Worm (Caenorhabditis elegans) whole organism, mixed stage, embryonic: ENCODE results near the gene Y51A2A.4.

Experiments used
- M03D4.4 ChIP-seq: sonication (generic microtip); optimal IDR thresholded peaks from 2 replicates; lab custom pipeline; 2017; ENCODE audit warnings: mild to moderate bottlenecking, missing genetic modification characterization, missing compliant biosample characterization
- bed-3 ChIP-seq: fragments of 200-800 bp; sonication (Bioruptor generic); optimal IDR thresholded peaks from 3 replicates; lab custom pipeline; 2018; ENCODE audit warnings: mild to moderate bottlenecking, missing genetic modification characterization, moderate library complexity, missing compliant biosample characterization
- blmp-1 ChIP-seq: fragments of 150-350 bp; optimal IDR thresholded peaks from 2 replicates; lab custom pipeline; 2014; ENCODE audit warnings: missing biosample characterization, missing genetic modification characterization
- ceh-39 ChIP-seq: fragments of 150-350 bp; optimal IDR thresholded peaks from 2 replicates; lab custom pipeline; 2014; ENCODE audit warnings: missing biosample characterization, missing genetic modification characterization
- ceh-43 ChIP-seq: fragments of 200-800 bp; sonication (Bioruptor generic); optimal IDR thresholded peaks from 2 replicates; lab custom pipeline; 2018; ENCODE audit warnings: mild to moderate bottlenecking, missing genetic modification characterization, moderate library complexity, missing compliant biosample characterization
- ceh-83 ChIP-seq: fragments of 200-800 bp; sonication (Bioruptor generic); optimal IDR thresholded peaks from 2 replicates; lab custom pipeline; 2018; ENCODE audit warnings: mild to moderate bottlenecking, missing genetic modification characterization, missing compliant biosample characterization
- cnd-1 ChIP-seq: fragments of 200-800 bp; sonication (Bioruptor generic); optimal IDR thresholded peaks from 2 replicates; lab custom pipeline; 2018; ENCODE audit warnings: mild to moderate bottlenecking, missing genetic modification characterization, missing compliant biosample characterization
- drap-1 ChIP-seq: fragments of 200-800 bp; sonication (Bioruptor generic); optimal IDR thresholded peaks from 3 replicates; lab custom pipeline; 2018; ENCODE audit warnings: mild to moderate bottlenecking, missing genetic modification characterization, missing compliant biosample characterization
- elt-1 ChIP-seq: sonication (generic microtip); optimal IDR thresholded peaks from 2 replicates; lab custom pipeline; 2017; ENCODE audit warnings: missing genetic modification characterization, mild to moderate bottlenecking, missing compliant biosample characterization, antibody characterized with exemption, moderate library complexity, borderline replicate concordance; ENCODE audit not compliant: insufficient read depth
- ham-2 ChIP-seq: fragments of 200-800 bp; sonication (Bioruptor generic); optimal IDR thresholded peaks from 2 replicates; lab custom pipeline; 2018; ENCODE audit warnings: mild to moderate bottlenecking, missing genetic modification characterization, missing compliant biosample characterization
- hlh-1 ChIP-seq: fragments of 150-350 bp; optimal IDR thresholded peaks from 2 replicates; lab custom pipeline; 2014; ENCODE audit warnings: missing biosample characterization, missing genetic modification reagents, missing genetic modification characterization
- lin-13 ChIP-seq: fragments of 150-350 bp; optimal IDR thresholded peaks from 2 replicates; lab custom pipeline; 2014; ENCODE audit warnings: missing biosample characterization, missing genetic modification characterization
- lin-32 ChIP-seq: fragments of 200-800 bp; sonication (Bioruptor generic); optimal IDR thresholded peaks from 2 replicates; lab custom pipeline; 2018; ENCODE audit warnings: mild to moderate bottlenecking, missing genetic modification characterization, missing compliant biosample characterization
- lsy-2 ChIP-seq: fragments of 150-350 bp; optimal IDR thresholded peaks from 2 replicates; lab custom pipeline; 2014; ENCODE audit warnings: missing biosample characterization, missing genetic modification characterization
- mab-5 ChIP-seq: fragments of 150-350 bp; optimal IDR thresholded peaks from 2 replicates; lab custom pipeline; 2014; ENCODE audit warnings: missing biosample characterization, missing genetic modification characterization
- mls-2 ChIP-seq: sonication (generic microtip); optimal IDR thresholded peaks from 2 replicates; lab custom pipeline; 2016; ENCODE audit warnings: mild to moderate bottlenecking, missing genetic modification characterization, moderate library complexity, missing compliant biosample characterization
- nhr-12 ChIP-seq: fragments of 150-350 bp; optimal IDR thresholded peaks from 2 replicates; lab custom pipeline; 2014; ENCODE audit warnings: missing biosample characterization, missing genetic modification characterization
- nhr-2 ChIP-seq: fragments of 150-350 bp; optimal IDR thresholded peaks from 2 replicates; lab custom pipeline; 2014; ENCODE audit warnings: missing biosample characterization, missing genetic modification characterization
- nhr-237 ChIP-seq: fragments of 150-350 bp; optimal IDR thresholded peaks from 2 replicates; lab custom pipeline; 2014; ENCODE audit warnings: missing biosample characterization, missing genetic modification characterization
- pha-4 ChIP-seq: fragments of 150-350 bp; optimal IDR thresholded peaks from 2 replicates; lab custom pipeline; 2018; ENCODE audit warnings: missing biosample characterization, missing genetic modification reagents, missing genetic modification characterization
- sem-2 ChIP-seq: fragments of 200-800 bp; sonication (Bioruptor generic); optimal IDR thresholded peaks from 2 replicates; lab custom pipeline; 2018; ENCODE audit warnings: mild to moderate bottlenecking, missing genetic modification characterization, missing compliant biosample characterization
- snpc-4 ChIP-seq: fragments of 150-350 bp; optimal IDR thresholded peaks from 2 replicates; lab custom pipeline; 2014; ENCODE audit warnings: missing biosample characterization, missing genetic modification characterization
- sptf-1 ChIP-seq: sonication (generic microtip); optimal IDR thresholded peaks from 2 replicates; lab custom pipeline; 2017; ENCODE audit warnings: mild to moderate bottlenecking, missing genetic modification characterization, moderate library complexity, missing compliant biosample characterization
- unc-120 ChIP-seq: sonication (generic microtip); optimal IDR thresholded peaks from 2 replicates; lab custom pipeline; 2017; ENCODE audit warnings: missing genetic modification characterization, missing compliant biosample characterization; ENCODE audit not compliant: poor library complexity, severe bottlenecking
- unc-62 ChIP-seq: fragments of 150-350 bp; optimal IDR thresholded peaks from 2 replicates; lab custom pipeline; 2014; ENCODE audit warnings: missing biosample characterization, missing genetic modification reagents, missing genetic modification characterization
- zip-8 ChIP-seq: fragments of 150-350 bp; optimal IDR thresholded peaks from 2 replicates; lab custom pipeline; 2014; ENCODE audit warnings: missing biosample characterization, missing genetic modification characterization
- ztf-11 ChIP-seq: fragments of 150-350 bp; optimal IDR thresholded peaks from 2 replicates; lab custom pipeline; 2014; ENCODE audit warnings: missing biosample characterization, missing genetic modification characterization

Y51A2A.4 gene

DNA sequence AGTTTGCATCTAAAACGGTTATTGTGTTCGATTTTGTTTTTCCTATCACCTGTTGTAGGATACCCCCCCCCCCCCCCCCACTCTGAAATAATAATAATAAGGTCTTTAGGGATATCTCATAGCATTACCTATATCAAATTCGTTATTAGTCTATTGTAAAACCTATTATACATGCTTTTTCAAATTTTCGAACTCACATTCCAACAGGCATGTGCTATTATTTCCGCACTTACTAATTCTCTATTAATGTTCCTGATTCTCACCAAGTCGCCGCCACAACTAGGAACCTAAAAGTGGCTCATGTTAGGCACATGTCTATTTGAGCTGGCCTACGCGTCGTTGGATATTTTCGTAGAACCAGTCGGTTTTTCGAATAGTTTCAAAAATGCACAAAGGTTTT, 20.3 kb upstream of the Y51A2A.4 start, which contains the start of gene Y37H2C.4:
Y37H2C.4 (plus strand) TSS at position 301 of the 400 bp plus-strand sequence.
- TF ChIP-seq unc-62 = no peak
- TF ChIP-seq zip-8 (tag; lab: Kevin White, UChicago) = no peak
- TF ChIP-seq ceh-43 (GFP tag; lab: Kevin White, UChicago) = no peak
- TF ChIP-seq elt-1 (tag; lab: Kevin White, UChicago) = no peak
- TF ChIP-seq ceh-83 (GFP tag; lab: Kevin White, UChicago) = no peak
- TF ChIP-seq nhr-12 (tag; lab: Kevin White, UChicago) = no peak
- no peak for TF ChIP-seq blmp-1 (tag; lab: Kevin White, UChicago)
- no peak for TF ChIP-seq nhr-2 (tag; lab: Kevin White, UChicago)
- no peak for TF ChIP-seq sem-2

DNA sequence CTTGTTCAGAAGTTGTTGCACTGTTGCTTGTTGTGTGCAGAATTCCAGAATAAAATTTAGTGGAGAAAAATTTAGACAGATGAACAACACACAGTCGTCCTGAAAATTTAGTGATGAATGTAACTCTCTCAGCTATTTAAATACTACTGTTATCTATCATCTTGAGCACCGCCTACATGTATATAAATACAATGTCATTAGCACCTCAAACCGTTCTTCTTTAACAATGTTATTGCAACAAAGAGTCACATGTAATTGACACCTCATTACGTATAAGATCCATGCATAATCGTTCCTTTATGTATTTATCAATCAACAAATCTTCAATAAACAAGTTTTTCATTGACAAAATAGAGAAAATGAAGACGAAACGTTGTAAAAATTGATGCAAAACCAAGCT, 10.0 kb upstream of the Y51A2A.4 start, which contains the start of gene Y51A2A.16:
Y51A2A.16 (minus strand) TSS at position 101 of the 400 bp plus-strand sequence.
- TF ChIP-seq ceh-39 (tag; lab: Kevin White, UChicago) = no peak
- no peak for TF ChIP-seq mab-5 (tag; lab: Kevin White, UChicago)
- TF ChIP-seq cnd-1 (tag; lab: Kevin White, UChicago) = no peak
- TF ChIP-seq snpc-4 (tag; lab: Kevin White, UChicago) = no peak
- TF ChIP-seq ztf-11 (tag; lab: Kevin White, UChicago) = no peak
- TF ChIP-seq drap-1 (GFP tag; lab: Kevin White, UChicago) = no peak
- TF ChIP-seq pha-4 (tag; lab: Kevin White, UChicago) = no peak
- no peak for TF ChIP-seq unc-120

DNA sequence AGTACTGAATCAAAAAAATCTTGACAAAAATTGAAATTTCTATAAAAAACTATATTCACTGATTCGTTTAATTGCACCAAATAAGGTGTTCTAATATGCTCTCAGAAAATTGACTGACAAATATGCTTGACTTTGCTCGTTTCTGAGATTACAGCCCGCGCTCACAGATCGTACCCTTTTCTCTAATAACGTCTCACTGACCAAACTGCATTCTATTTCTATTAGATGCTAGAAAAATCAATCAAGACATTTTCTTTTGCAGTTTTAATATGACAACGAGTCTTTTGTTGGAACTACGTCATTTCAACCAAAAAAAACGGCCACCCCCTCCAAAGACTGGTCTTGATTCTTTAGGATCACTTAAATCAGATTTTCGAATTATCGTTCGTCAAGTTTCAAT, 8.1 kb upstream of the Y51A2A.4 start, which contains the start of gene clec-247:
clec-247 (plus strand) TSS at position 301 of the 400 bp plus-strand sequence.
- no peak for TF ChIP-seq unc-62
- TF ChIP-seq mls-2 (tag; lab: Kevin White, UChicago) = no peak
- TF ChIP-seq nhr-2 (tag; lab: Kevin White, UChicago) = no peak
- TF ChIP-seq sptf-1 (tag; lab: Kevin White, UChicago) = no peak
- TF ChIP-seq ceh-39 (tag; lab: Kevin White, UChicago) = no peak
- no peak for TF ChIP-seq M03D4.4 (tag; lab: Kevin White, UChicago)
- TF ChIP-seq zip-8 (tag; lab: Kevin White, UChicago) = no peak
- TF ChIP-seq ham-2 (GFP tag; lab: Kevin White, UChicago) = no peak
- TF ChIP-seq pha-4 (tag; lab: Kevin White, UChicago) = no peak
- TF ChIP-seq nhr-237 = no peak
- TF ChIP-seq unc-120 = no peak
- no peak for TF ChIP-seq lsy-2 (tag; lab: Kevin White, UChicago)
- no peak for TF ChIP-seq ceh-43 (GFP tag; lab: Kevin White, UChicago)
- no peak for TF ChIP-seq snpc-4 (tag; lab: Kevin White, UChicago)

- no peak for TF ChIP-seq ceh-43 (GFP tag; lab: Kevin White, UChicago)
- no peak for TF ChIP-seq zip-8 (tag; lab: Kevin White, UChicago)
- no peak for TF ChIP-seq bed-3 (GFP tag; lab: Kevin White, UChicago)
Observed at ce11 chrV:18292295-18292694, 1.6 kb downstream of the Y51A2A.4 start, which contains the start of gene Y51A2A.12. Gene Y51A2A.12, plus strand, starts transcription at chrV:18292595.

- TF ChIP-seq bed-3 (GFP tag; lab: Kevin White, UChicago) (no peak), M03D4.4 (tag; lab: Kevin White, UChicago) (no peak), sem-2 (no peak), lin-32 (GFP tag; lab: Kevin White, UChicago) (no peak), ceh-83 (GFP tag; lab: Kevin White, UChicago) (no peak), pha-4 (tag; lab: Kevin White, UChicago) (no peak), ham-2 (GFP tag; lab: Kevin White, UChicago) (no peak), ceh-39 (tag; lab: Kevin White, UChicago) (no peak), hlh-1 (no peak), nhr-2 (tag; lab: Kevin White, UChicago) (no peak), mls-2 (tag; lab: Kevin White, UChicago) (no peak), lin-13 (no peak), sptf-1 (tag; lab: Kevin White, UChicago) (no peak), nhr-237 (no peak), nhr-12 (tag; lab: Kevin White, UChicago) (no peak), ceh-43 (GFP tag; lab: Kevin White, UChicago) (no peak), elt-1 (tag; lab: Kevin White, UChicago) (no peak), cnd-1 (tag; lab: Kevin White, UChicago) (no peak), ztf-11 (tag; lab: Kevin White, UChicago) (no peak), snpc-4 (tag; lab: Kevin White, UChicago) (no peak)
Observed at ce11 chrV:18298506-18298905, 7.8 kb downstream of the Y51A2A.4 start, which contains the start of gene Y51A2A.5. Gene Y51A2A.5, plus strand, starts transcription at chrV:18298806.
